Fruit fly (Drosophila melanogaster) whole organism, wandering third instar larva: Measurements from ENCODE around the gene CG14015.

ENCODE experiments used
- Dfd ChIP-seq: fragments of >200 bp; optimal IDR thresholded peaks from 2 replicates; lab custom pipeline; 2017; ENCODE audit warnings: missing biosample characterization, missing genetic modification characterization
- Hr83 ChIP-seq: fragments of 200-300 bp; sonication (Bioruptor generic); optimal IDR thresholded peaks from 2 replicates; lab custom pipeline; 2016; ENCODE audit warnings: missing biosample characterization, mild to moderate bottlenecking, missing genetic modification characterization, moderate library complexity; ENCODE audit not compliant: poor library complexity, severe bottlenecking
- Mio ChIP-seq: sonication (Bioruptor generic); optimal IDR thresholded peaks from 2 replicates; lab custom pipeline; 2016; ENCODE audit warnings: missing biosample characterization, missing genetic modification characterization
- OdsH ChIP-seq: fragments of 200-800 bp; sonication (Bioruptor generic); optimal IDR thresholded peaks from 2 replicates; lab custom pipeline; 2016; ENCODE audit warnings: missing biosample characterization, mild to moderate bottlenecking, missing genetic modification characterization
- br ChIP-seq: fragments of 200-800 bp; sonication (Bioruptor generic); optimal IDR thresholded peaks from 2 replicates; lab custom pipeline; 2016; ENCODE audit warnings: missing biosample characterization, missing genetic modification characterization
- pan ChIP-seq: fragments of >200 bp; optimal IDR thresholded peaks from 2 replicates; lab custom pipeline; 2017
- psq ChIP-seq: fragments of 200-800 bp; sonication (Bioruptor generic); optimal IDR thresholded peaks from 3 replicates; lab custom pipeline; 2017; ENCODE audit warnings: missing biosample characterization, mild to moderate bottlenecking, missing genetic modification characterization, moderate library complexity

- TF ChIP-seq Hr83 (GFP tag; lab: Kevin White, UChicago) (no peak), OdsH (GFP tag; lab: Kevin White, UChicago) (no peak), psq (GFP tag; lab: Kevin White, UChicago) (no peak), Dfd (GFP tag; lab: Kevin White, UChicago) (no peak), pan (lab: Kevin White, UChicago) (no peak), br (no peak), Mio (GFP tag; lab: Kevin White, UChicago) (no peak)
Observed at dm6 chr2L:5536658-5537057, 2.3 kb downstream of the CG14015 start, which contains the start of gene tomb.
